Fruit fly (Drosophila melanogaster) whole organism, embryonic: ENCODE data around the gene Ser.

Source experiments
- Antp ChIP-seq: fragments of 200-800 bp; sonication (Bioruptor generic); optimal IDR thresholded peaks from 3 replicates; lab custom pipeline; 2016; ENCODE audit warnings: missing biosample characterization, missing genetic modification characterization
- Atf6 ChIP-seq: fragments of 200-800 bp; sonication (Bioruptor generic); IDR thresholded peaks from 2 replicates; pipeline ENCODE4 v1.3.6; 2022; ENCODE audit warnings: missing biosample characterization, missing genetic modification characterization
- CG10267 ChIP-seq: fragments of 200-800 bp; sonication (Bioruptor generic); optimal IDR thresholded peaks from 2 replicates; lab custom pipeline; 2018; ENCODE audit warnings: missing biosample characterization, mild to moderate bottlenecking, missing genetic modification characterization, moderate library complexity
- CG11398 ChIP-seq: fragments of 200-800 bp; sonication (Bioruptor generic); optimal IDR thresholded peaks from 2 replicates; lab custom pipeline; 2016; ENCODE audit warnings: missing biosample characterization, missing genetic modification characterization
- CG11723 ChIP-seq: fragments of 200-800 bp; sonication (Bioruptor generic); optimal IDR thresholded peaks from 2 replicates; lab custom pipeline; 2017; ENCODE audit warnings: missing biosample characterization, mild to moderate bottlenecking, missing genetic modification characterization
- CG12155 ChIP-seq: fragments of 200-800 bp; sonication (Bioruptor generic); optimal IDR thresholded peaks from 3 replicates; lab custom pipeline; 2016; ENCODE audit warnings: missing biosample characterization, missing genetic modification characterization
- CG12299 ChIP-seq: fragments of 200-800 bp; sonication (Bioruptor generic); optimal IDR thresholded peaks from 2 replicates; lab custom pipeline; 2018; ENCODE audit warnings: missing biosample characterization, mild to moderate bottlenecking, missing genetic modification characterization
- CG12769 ChIP-seq: fragments of 200-800 bp; sonication (Bioruptor generic); optimal IDR thresholded peaks from 2 replicates; lab custom pipeline; 2019; ENCODE audit warnings: missing biosample characterization, mild to moderate bottlenecking, missing genetic modification characterization, moderate library complexity
- CG13624 ChIP-seq: fragments of 200-800 bp; sonication (Bioruptor generic); optimal IDR thresholded peaks from 2 replicates; lab custom pipeline; 2016; ENCODE audit warnings: missing biosample characterization, missing genetic modification characterization
- CG15696 ChIP-seq: fragments of 200-800 bp; sonication (Bioruptor generic); optimal IDR thresholded peaks from 2 replicates; lab custom pipeline; 2019; ENCODE audit warnings: missing biosample characterization, mild to moderate bottlenecking, missing genetic modification characterization, moderate library complexity
- CG17829 ChIP-seq: fragments of 200-800 bp; optimal IDR thresholded peaks from 2 replicates; lab custom pipeline; 2019; ENCODE audit warnings: missing biosample characterization, mild to moderate bottlenecking, missing genetic modification characterization, moderate library complexity
- CG1832 ChIP-seq: fragments of 200-800 bp; sonication (Bioruptor generic); optimal IDR thresholded peaks from 2 replicates; lab custom pipeline; 2017; ENCODE audit warnings: missing biosample characterization, mild to moderate bottlenecking, missing genetic modification characterization, inconsistent platforms
- CG2116 ChIP-seq: fragments of 200-800 bp; sonication (Bioruptor generic); optimal IDR thresholded peaks from 3 replicates; lab custom pipeline; 2018; ENCODE audit warnings: missing biosample characterization, mild to moderate bottlenecking, missing genetic modification characterization
- CG2120 ChIP-seq: fragments of 200-800 bp; sonication (Bioruptor generic); optimal IDR thresholded peaks from 3 replicates; lab custom pipeline; 2016; ENCODE audit warnings: missing biosample characterization, missing genetic modification characterization
- CG31365 ChIP-seq: fragments of 200-800 bp; sonication (Bioruptor generic); optimal IDR thresholded peaks from 2 replicates; lab custom pipeline; 2018; ENCODE audit warnings: missing biosample characterization, mild to moderate bottlenecking, missing genetic modification characterization
- CG34422 ChIP-seq: fragments of 200-800 bp; sonication (Bioruptor generic); IDR thresholded peaks from 3 replicates; pipeline ENCODE4 v1.3.6; 2022; ENCODE audit warnings: missing biosample characterization, missing genetic modification characterization
- CG3847 ChIP-seq: fragments of 200-800 bp; sonication (Bioruptor generic); IDR thresholded peaks from 2 replicates; pipeline ENCODE4 v1.3.6; 2022; ENCODE audit warnings: missing biosample characterization, missing genetic modification characterization
- CG5245 ChIP-seq: fragments of 200-800 bp; sonication (Bioruptor generic); optimal IDR thresholded peaks from 3 replicates; lab custom pipeline; 2016; ENCODE audit warnings: missing biosample characterization, missing genetic modification characterization
- CG7786 ChIP-seq: fragments of 200-800 bp; sonication (Bioruptor generic); optimal IDR thresholded peaks from 2 replicates; lab custom pipeline; 2016; ENCODE audit warnings: missing biosample characterization, missing genetic modification characterization
- CG8281 ChIP-seq: fragments of 200-800 bp; sonication (Bioruptor generic); optimal IDR thresholded peaks from 2 replicates; lab custom pipeline; 2018; ENCODE audit warnings: missing biosample characterization, mild to moderate bottlenecking, missing genetic modification characterization, moderate library complexity
- CG9437 ChIP-seq: fragments of 200-800 bp; sonication (Bioruptor generic); optimal IDR thresholded peaks from 2 replicates; lab custom pipeline; 2018; ENCODE audit warnings: missing biosample characterization, mild to moderate bottlenecking, missing genetic modification characterization
- E2f2 ChIP-seq: fragments of 200-800 bp; sonication (Bioruptor generic); IDR thresholded peaks from 2 replicates; pipeline ENCODE4 v1.3.6; 2022; ENCODE audit warnings: missing biosample characterization, missing genetic modification characterization
- Kr ChIP-seq: fragments of 200-800 bp; sonication (Bioruptor generic); optimal IDR thresholded peaks from 2 replicates; lab custom pipeline; 2017; ENCODE audit warnings: missing biosample characterization, mild to moderate bottlenecking, missing genetic modification characterization
- Lim3 ChIP-seq: fragments of 200-800 bp; sonication (Bioruptor generic); IDR thresholded peaks from 2 replicates; pipeline ENCODE4 v1.3.6; 2022; ENCODE audit warnings: missing biosample characterization, missing genetic modification characterization
- Meics ChIP-seq: fragments of 200-800 bp; sonication (Bioruptor generic); optimal IDR thresholded peaks from 2 replicates; lab custom pipeline; 2017; ENCODE audit warnings: missing biosample characterization, mild to moderate bottlenecking, missing genetic modification characterization
- Neu2 ChIP-seq: fragments of 200-800 bp; sonication (Bioruptor generic); optimal IDR thresholded peaks from 3 replicates; lab custom pipeline; 2016; ENCODE audit warnings: missing biosample characterization, missing genetic modification characterization, borderline replicate concordance
- Nf-YA ChIP-seq: fragments of 200-800 bp; sonication (Bioruptor generic); IDR thresholded peaks from 2 replicates; pipeline ENCODE4 v1.3.6; 2022; ENCODE audit warnings: missing biosample characterization, missing genetic modification characterization
- PHDP ChIP-seq: fragments of 200-800 bp; sonication (Bioruptor generic); optimal IDR thresholded peaks from 3 replicates; lab custom pipeline; 2018; ENCODE audit warnings: missing biosample characterization, mild to moderate bottlenecking, missing genetic modification characterization, moderate library complexity
- Pdp1 ChIP-seq, 2 experiments: fragments of 200-800 bp; sonication (Bioruptor generic); optimal IDR thresholded peaks; 3 replicates each; lab custom pipeline; 2016; ENCODE audit warnings: missing biosample characterization in 2 of 2, missing genetic modification characterization in 2 of 2, mild to moderate bottlenecking in 1 of 2, moderate library complexity in 1 of 2
- Poxn ChIP-seq: fragments of 200-800 bp; sonication (Bioruptor generic); IDR thresholded peaks from 2 replicates; pipeline ENCODE4 v1.3.6; 2022; ENCODE audit warnings: missing biosample characterization, missing genetic modification characterization
- Ravus ChIP-seq: fragments of 200-800 bp; sonication (Bioruptor generic); IDR thresholded peaks from 2 replicates; pipeline ENCODE4 v1.3.6; 2022; ENCODE audit warnings: missing biosample characterization, missing genetic modification characterization
- Six4 ChIP-seq: fragments of 200-800 bp; sonication (Bioruptor generic); optimal IDR thresholded peaks from 2 replicates; lab custom pipeline; 2016; ENCODE audit warnings: missing biosample characterization, missing genetic modification characterization
- Sox100B ChIP-seq: fragments of 200-800 bp; sonication (Bioruptor generic); optimal IDR thresholded peaks from 3 replicates; lab custom pipeline; 2018; ENCODE audit warnings: missing biosample characterization, mild to moderate bottlenecking, missing genetic modification characterization
- Usf ChIP-seq: fragments of 200-800 bp; sonication (Bioruptor generic); optimal IDR thresholded peaks from 2 replicates; lab custom pipeline; 2017; ENCODE audit warnings: missing genotype, missing biosample characterization, missing genetic modification characterization
- abd-A ChIP-seq: fragments of 200-800 bp; sonication (Bioruptor generic); optimal IDR thresholded peaks from 3 replicates; lab custom pipeline; 2019; ENCODE audit warnings: missing biosample characterization, mild to moderate bottlenecking, missing genetic modification characterization, moderate library complexity
- al ChIP-seq: fragments of 200-800 bp; sonication (Bioruptor generic); IDR thresholded peaks from 2 replicates; pipeline ENCODE4 v1.3.6; 2022; ENCODE audit warnings: missing biosample characterization, missing genetic modification characterization
- croc ChIP-seq: fragments of 200-800 bp; sonication (Bioruptor generic); conservative IDR thresholded peaks from 3 replicates; pipeline ENCODE4 v1.3.6; 2022; ENCODE audit warnings: missing biosample characterization, missing genetic modification characterization
- dimm ChIP-seq: fragments of 200-800 bp; sonication (Bioruptor generic); IDR thresholded peaks from 2 replicates; pipeline ENCODE4 v1.3.6; 2022; ENCODE audit warnings: missing biosample characterization, missing genetic modification characterization
- en ChIP-seq: fragments of 200-800 bp; sonication (Bioruptor generic); optimal IDR thresholded peaks from 2 replicates; lab custom pipeline; 2016; ENCODE audit warnings: missing biosample characterization, missing genetic modification characterization
- fd102C ChIP-seq: fragments of 200-800 bp; sonication (Bioruptor generic); optimal IDR thresholded peaks from 2 replicates; lab custom pipeline; 2018; ENCODE audit warnings: missing biosample characterization, mild to moderate bottlenecking, missing genetic modification characterization, moderate library complexity
- gem ChIP-seq: fragments of 200-800 bp; sonication (Bioruptor generic); optimal IDR thresholded peaks from 2 replicates; lab custom pipeline; 2019; ENCODE audit warnings: missing biosample characterization, mild to moderate bottlenecking, missing genetic modification characterization, moderate library complexity
- gro ChIP-seq: fragments of 200-800 bp; sonication (Bioruptor generic); optimal IDR thresholded peaks from 2 replicates; lab custom pipeline; 2016; ENCODE audit warnings: missing biosample characterization, missing genetic modification characterization
- h ChIP-seq: fragments of >200 bp; optimal IDR thresholded peaks from 2 replicates; lab custom pipeline; 2017
- onecut ChIP-seq: fragments of 200-800 bp; sonication (Bioruptor generic); IDR thresholded peaks from 2 replicates; pipeline ENCODE4 v1.3.6; 2022; ENCODE audit warnings: missing biosample characterization, missing genetic modification characterization
- pnt ChIP-seq: fragments of 200-800 bp; sonication (Bioruptor generic); optimal IDR thresholded peaks from 3 replicates; lab custom pipeline; 2016; ENCODE audit warnings: missing biosample characterization, missing genetic modification characterization
- pros ChIP-seq: fragments of 200-800 bp; sonication (Bioruptor generic); optimal IDR thresholded peaks from 3 replicates; lab custom pipeline; 2019; ENCODE audit warnings: missing biosample characterization, mild to moderate bottlenecking, missing genetic modification characterization, moderate library complexity
- slou ChIP-seq: fragments of 200-800 bp; sonication (Bioruptor generic); optimal IDR thresholded peaks from 3 replicates; lab custom pipeline; 2016; ENCODE audit warnings: missing biosample characterization, missing genetic modification characterization
- slp2 ChIP-seq: fragments of 200-800 bp; sonication (Bioruptor generic); optimal IDR thresholded peaks from 2 replicates; lab custom pipeline; 2016; ENCODE audit warnings: missing biosample characterization, missing genetic modification characterization
- sqz ChIP-seq: fragments of 200-800 bp; sonication (Bioruptor generic); optimal IDR thresholded peaks from 3 replicates; lab custom pipeline; 2018; ENCODE audit warnings: missing biosample characterization, mild to moderate bottlenecking, missing genetic modification characterization
- sr ChIP-seq: fragments of 200-800 bp; sonication (Bioruptor generic); IDR thresholded peaks from 3 replicates; pipeline ENCODE4 v1.3.6; 2022; ENCODE audit warnings: missing biosample characterization, missing genetic modification characterization
- tll ChIP-seq, 2 experiments: fragments of 200-800 bp in 1 of 2; fragments of >200 bp in 1 of 2; sonication (Bioruptor generic) in 1 of 2; optimal IDR thresholded peaks; 2 replicates each; lab custom pipeline; 2017 to 2019; ENCODE audit warnings: missing biosample characterization in 2 of 2, missing genetic modification characterization in 2 of 2, mild to moderate bottlenecking in 1 of 2, moderate library complexity in 1 of 2
- trem ChIP-seq: fragments of 200-800 bp; optimal IDR thresholded peaks from 3 replicates; lab custom pipeline; 2019; ENCODE audit warnings: missing biosample characterization, mild to moderate bottlenecking, missing genetic modification characterization, moderate library complexity
- wek ChIP-seq: fragments of 200-800 bp; sonication (Bioruptor generic); optimal IDR thresholded peaks from 3 replicates; lab custom pipeline; 2018; ENCODE audit warnings: missing biosample characterization, mild to moderate bottlenecking, missing genetic modification characterization, moderate library complexity

Ser gene

DNA sequence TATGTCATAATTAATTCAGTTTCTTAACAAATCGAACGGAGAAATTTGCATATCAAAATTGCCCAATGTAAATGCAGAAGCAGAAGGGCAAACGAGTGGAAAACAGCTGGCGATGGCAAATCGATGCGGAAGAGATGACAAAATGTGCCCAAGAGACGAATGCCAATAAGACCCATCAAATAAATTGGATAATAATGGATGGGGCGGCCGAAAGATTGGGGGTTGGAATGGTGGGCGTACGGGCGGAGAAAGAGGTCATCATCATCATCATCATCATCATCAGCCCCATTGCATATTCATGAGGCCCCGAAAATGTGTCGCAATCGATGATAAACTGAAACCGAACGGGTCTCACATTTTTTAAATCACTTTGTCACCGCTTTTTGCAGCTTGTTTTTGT lies 60.1 kb downstream of the Ser start (continued):
- TF ChIP-seq CG9437 (no peak), abd-A (tag; lab: Kevin White, UChicago) (peak; percentile 88), en (GFP tag; lab: Kevin White, UChicago) (no peak), CG11723 (GFP tag; lab: Kevin White, UChicago) (no peak), CG5245 (no peak), CG1832 (GFP tag; lab: Kevin White, UChicago) (no peak), sr (GFP tag; lab: Robert Waterston, UW) (peak; percentile 90), Sox100B (no peak), CG15696 (tag; lab: Kevin White, UChicago) (no peak), sqz (GFP tag; lab: Kevin White, UChicago) (no peak), Poxn (no peak), al (GFP tag; lab: Robert Waterston, UW) (no peak), trem (tag; lab: Kevin White, UChicago) (no peak), CG10267 (tag; lab: Kevin White, UChicago) (no peak), CG2120 (GFP tag; lab: Kevin White, UChicago) (no peak), croc (no peak), fd102C (no peak), tll (GFP tag; optimal IDR thresholded peaks at IDR 0.05; lab: Kevin White, UChicago) (no peak), CG12299 (no peak), gem (tag; lab: Kevin White, UChicago) (no peak), Lim3 (no peak), Pdp1 (GFP tag; optimal IDR thresholded peaks at IDR 0.05; lab: Kevin White, UChicago) (peak in 1 of 2 experiments; percentile 20), CG8281 (tag; lab: Kevin White, UChicago) (no peak), CG12155 (GFP tag; lab: Kevin White, UChicago) (no peak), Ravus (GFP tag; lab: Robert Waterston, UW) (no peak), CG34422 (GFP tag; lab: Robert Waterston, UW) (no peak), wek (GFP tag; lab: Kevin White, UChicago) (no peak), CG3847 (GFP tag; lab: Robert Waterston, UW) (no peak), Usf (no peak), Six4 (GFP tag; lab: Kevin White, UChicago) (no peak), pros (no peak), CG17829 (tag; lab: Kevin White, UChicago) (no peak), gro (no peak), dimm (GFP tag; lab: Robert Waterston, UW) (no peak), CG13624 (no peak), Meics (no peak), E2f2 (GFP tag; lab: Robert Waterston, UW) (no peak), CG12769 (tag; lab: Kevin White, UChicago) (peak; percentile 48), Kr (GFP tag; lab: Kevin White, UChicago) (no peak), Atf6 (GFP tag; lab: Robert Waterston, UW) (no peak), slp2 (no peak), CG7786 (GFP tag; lab: Kevin White, UChicago) (no peak), Nf-YA (GFP tag; lab: Robert Waterston, UW) (no peak), onecut (GFP tag; lab: Robert Waterston, UW) (peak; percentile 21), PHDP (tag; lab: Kevin White, UChicago) (no peak), Antp (GFP tag; lab: Kevin White, UChicago) (no peak), CG31365 (tag; lab: Kevin White, UChicago) (no peak), pnt (no peak), h (no peak), CG11398 (GFP tag; lab: Kevin White, UChicago) (no peak), CG2116 (no peak), slou (GFP tag; lab: Kevin White, UChicago) (no peak), Neu2 (GFP tag; lab: Kevin White, UChicago) (no peak)
